Worm (Caenorhabditis elegans): ENCODE measurements around the gene rga-9.

The rga-9 gene

ce11 chrII:15272962-15273361 is 5.0 kb downstream of the rga-9 start:
- TF ChIP-seq skn-1 (tag; optimal IDR thresholded peaks at IDR 0.05) = no peak
- TF ChIP-seq mbf-1 (tag; optimal IDR thresholded peaks at IDR 0.05) = no peak
- no peak for TF ChIP-seq crh-2 (tag; optimal IDR thresholded peaks at IDR 0.05)
- no peak for TF ChIP-seq nhr-23 (tag; optimal IDR thresholded peaks at IDR 0.05)
- TF ChIP-seq nhr-12 (tag; optimal IDR thresholded peaks at IDR 0.05) = no peak
- TF ChIP-seq C34F6.9 (tag; optimal IDR thresholded peaks at IDR 0.05) = no peak
- TF ChIP-seq unc-62 (GFP tag; optimal IDR thresholded peaks at IDR 0.05) = no peak
- TF ChIP-seq snpc-4 (tag; optimal IDR thresholded peaks at IDR 0.05) = no peak
- TF ChIP-seq Y55F3AM.14 (GFP tag; optimal IDR thresholded peaks at IDR 0.05) = no peak
- no peak for TF ChIP-seq F13H6.1 (tag; optimal IDR thresholded peaks at IDR 0.05)
- TF ChIP-seq nhr-237 (tag; optimal IDR thresholded peaks at IDR 0.05) = no peak
